Worm (Caenorhabditis elegans) whole organism, midembryonic: ENCODE measurements around the gene hpo-39.

Source experiments
- flt-1 ChIP-seq: fragments of 200-800 bp; sonication (Bioruptor generic); IDR thresholded peaks from 2 replicates; pipeline ENCODE4 v1.3.6; 2022; ENCODE audit warnings: missing genetic modification characterization, missing compliant biosample characterization
- klf-2 ChIP-seq: fragments of 200-800 bp; sonication (Bioruptor generic); conservative IDR thresholded peaks from 2 replicates; pipeline ENCODE4 v1.3.6; 2022; ENCODE audit warnings: missing genetic modification reagents, missing genetic modification characterization, missing compliant biosample characterization
- med-1 ChIP-seq: sonication (generic microtip); optimal IDR thresholded peaks from 2 replicates; lab custom pipeline; 2017; ENCODE audit warnings: missing genetic modification characterization, mild to moderate bottlenecking, missing compliant biosample characterization, antibody characterized with exemption, missing genetic modification reagents; ENCODE audit not compliant: insufficient read depth
- ztf-23 ChIP-seq: fragments of 200-800 bp; sonication (Bioruptor generic); IDR thresholded peaks from 2 replicates; pipeline ENCODE4 v1.3.6; 2022; ENCODE audit warnings: missing genetic modification reagents, missing genetic modification characterization, missing compliant biosample characterization
- ztf-29 ChIP-seq: fragments of 200-800 bp; sonication (Bioruptor generic); IDR thresholded peaks from 2 replicates; pipeline ENCODE4 v1.3.6; 2022; ENCODE audit warnings: missing genetic modification reagents, missing genetic modification characterization, missing compliant biosample characterization

DNA sequence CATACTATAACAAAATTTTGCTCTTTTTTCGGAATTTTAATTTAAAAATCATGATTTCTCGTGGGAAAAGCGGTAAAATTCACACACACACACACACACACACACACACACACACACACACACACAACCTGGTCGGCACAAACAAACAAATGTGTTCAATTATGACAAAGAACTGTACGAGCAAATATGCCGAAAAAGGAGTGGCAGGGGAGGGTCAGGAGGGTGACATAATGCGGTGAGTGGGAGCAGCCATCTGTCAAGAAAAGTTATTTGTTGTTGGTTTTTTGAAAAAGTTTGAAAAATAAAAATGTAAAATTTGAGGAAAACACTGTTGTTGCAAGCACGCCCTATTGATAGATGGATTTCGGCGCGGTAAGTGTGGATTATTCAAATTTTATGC, 21.8 kb downstream of the hpo-39 start:
- no peak for TF ChIP-seq flt-1
- TF ChIP-seq klf-2 (GFP tag; lab: Robert Waterston, UW), result 0 out of 2 replicates have a peak, but pooled peaks have one; percentile 40
- no peak for TF ChIP-seq ztf-23
- no peak for TF ChIP-seq med-1
- no peak for TF ChIP-seq ztf-29 (GFP tag; lab: Robert Waterston, UW)
